Worm (Caenorhabditis elegans) whole organism, young adult: ENCODE measurements around the gene F26F4.5.

Experiments
- B0035.1 ChIP-seq: sonication (generic microtip); optimal IDR thresholded peaks from 2 replicates; lab custom pipeline; 2016; ENCODE audit warnings: missing genetic modification characterization, mild to moderate bottlenecking, missing compliant biosample characterization, missing genotype, missing genetic modification reagents
- B0261.1 ChIP-seq: sonication (generic microtip); optimal IDR thresholded peaks from 2 replicates; lab custom pipeline; 2016; ENCODE audit warnings: mild to moderate bottlenecking, missing genetic modification characterization, moderate library complexity, missing compliant biosample characterization
- B0336.3 ChIP-seq: fragments of 200-800 bp; sonication (Bioruptor generic); IDR thresholded peaks from 2 replicates; pipeline ENCODE4 v1.3.6; 2022; ENCODE audit warnings: missing genetic modification characterization, missing compliant biosample characterization
- C17E4.6 ChIP-seq: fragments of 200-800 bp; sonication (Bioruptor generic); IDR thresholded peaks from 2 replicates; pipeline ENCODE4 v1.3.6; 2022; ENCODE audit warnings: missing genetic modification reagents, missing genetic modification characterization, missing compliant biosample characterization
- F22D6.2 ChIP-seq: sonication (generic microtip); optimal IDR thresholded peaks from 2 replicates; lab custom pipeline; 2016; ENCODE audit warnings: mild to moderate bottlenecking, missing genetic modification characterization, missing compliant biosample characterization
- F33H1.4 ChIP-seq: fragments of 200-800 bp; sonication (Bioruptor generic); IDR thresholded peaks from 2 replicates; pipeline ENCODE4 v1.3.6; 2022; ENCODE audit warnings: missing genetic modification reagents, missing genetic modification characterization, missing compliant biosample characterization
- F49E8.2 ChIP-seq: sonication (generic microtip); optimal IDR thresholded peaks from 3 replicates; lab custom pipeline; 2017; ENCODE audit warnings: missing genetic modification characterization, mild to moderate bottlenecking, missing compliant biosample characterization, antibody characterized with exemption, moderate library complexity; ENCODE audit not compliant: insufficient read depth
- F52B5.7 ChIP-seq: sonication (generic microtip); optimal IDR thresholded peaks from 2 replicates; lab custom pipeline; 2016; ENCODE audit warnings: mild to moderate bottlenecking, missing genetic modification characterization, missing compliant biosample characterization
- Y53G8AR.9 ChIP-seq: fragments of 200-800 bp; sonication (Bioruptor generic); conservative IDR thresholded peaks from 2 replicates; pipeline ENCODE4 v1.3.6; 2022; ENCODE audit warnings: missing genetic modification reagents, missing genetic modification characterization, missing compliant biosample characterization
- Y56A3A.18 ChIP-seq: fragments of 200-800 bp; sonication (Bioruptor generic); IDR thresholded peaks from 2 replicates; pipeline ENCODE4 v1.3.6; 2022; ENCODE audit warnings: missing genetic modification reagents, missing genetic modification characterization, missing compliant biosample characterization
- ZK185.1 ChIP-seq: sonication (generic microtip); optimal IDR thresholded peaks from 2 replicates; lab custom pipeline; 2016; ENCODE audit warnings: mild to moderate bottlenecking, missing genetic modification characterization, missing compliant biosample characterization; ENCODE audit not compliant: poor library complexity, severe bottlenecking
- aptf-3 ChIP-seq: fragments of 200-800 bp; sonication (Bioruptor generic); IDR thresholded peaks from 2 replicates; pipeline ENCODE4 v1.3.6; 2022; ENCODE audit warnings: missing genetic modification characterization, missing compliant biosample characterization
- bed-2 ChIP-seq: fragments of 200-800 bp; sonication (Bioruptor generic); IDR thresholded peaks from 2 replicates; pipeline ENCODE4 v1.3.6; 2022; ENCODE audit warnings: missing genetic modification reagents, missing genetic modification characterization, missing compliant biosample characterization
- ceh-79 ChIP-seq: sonication (generic microtip); optimal IDR thresholded peaks from 2 replicates; lab custom pipeline; 2017; ENCODE audit warnings: mild to moderate bottlenecking, missing genetic modification characterization, missing compliant biosample characterization
- die-1 ChIP-seq: sonication (generic microtip); optimal IDR thresholded peaks from 2 replicates; lab custom pipeline; 2016; ENCODE audit warnings: missing genotype, mild to moderate bottlenecking, missing genetic modification characterization, missing compliant biosample characterization
- dox-1 ChIP-seq: fragments of 200-800 bp; sonication (Bioruptor generic); IDR thresholded peaks from 2 replicates; pipeline ENCODE4 v1.3.6; 2022; ENCODE audit warnings: missing genetic modification reagents, missing genetic modification characterization, missing compliant biosample characterization
- dpff-1 ChIP-seq: sonication (generic microtip); optimal IDR thresholded peaks from 2 replicates; lab custom pipeline; 2017; ENCODE audit warnings: mild to moderate bottlenecking, missing genetic modification characterization, missing compliant biosample characterization
- dpl-1 ChIP-seq: fragments of 150-350 bp; optimal IDR thresholded peaks from 2 replicates; lab custom pipeline; 2014; ENCODE audit warnings: missing biosample characterization, missing genetic modification reagents, missing genetic modification characterization
- efl-1 ChIP-seq: fragments of 150-350 bp; optimal IDR thresholded peaks from 2 replicates; lab custom pipeline; 2014; ENCODE audit warnings: missing biosample characterization, missing genetic modification reagents, missing genetic modification characterization
- egl-18 ChIP-seq: fragments of 200-800 bp; sonication (Bioruptor generic); IDR thresholded peaks from 2 replicates; pipeline ENCODE4 v1.3.6; 2022; ENCODE audit warnings: missing genetic modification reagents, missing genetic modification characterization, missing compliant biosample characterization
- ets-4 ChIP-seq: fragments of 200-800 bp; sonication (Bioruptor generic); optimal IDR thresholded peaks from 2 replicates; lab custom pipeline; 2018; ENCODE audit warnings: mild to moderate bottlenecking, missing genetic modification characterization, missing compliant biosample characterization
- gei-17 ChIP-seq: fragments of 200-800 bp; sonication (Bioruptor generic); optimal IDR thresholded peaks from 2 replicates; lab custom pipeline; 2018; ENCODE audit warnings: mild to moderate bottlenecking, missing genetic modification characterization, missing compliant biosample characterization
- hlh-26 ChIP-seq: fragments of 200-800 bp; sonication (Bioruptor generic); conservative IDR thresholded peaks from 2 replicates; pipeline ENCODE4 v1.3.6; 2022; ENCODE audit warnings: missing genetic modification reagents, missing genetic modification characterization, missing compliant biosample characterization
- hmg-20 ChIP-seq: fragments of 200-800 bp; sonication (Bioruptor generic); IDR thresholded peaks from 2 replicates; pipeline ENCODE4 v1.3.6; 2022; ENCODE audit warnings: missing genetic modification reagents, missing genetic modification characterization, missing compliant biosample characterization
- let-526 ChIP-seq: fragments of 200-800 bp; sonication (Bioruptor generic); IDR thresholded peaks from 2 replicates; pipeline ENCODE4 v1.3.6; 2022; ENCODE audit warnings: missing genetic modification reagents, missing genetic modification characterization, missing compliant biosample characterization
- lin-26 ChIP-seq: fragments of 200-800 bp; sonication (Bioruptor generic); IDR thresholded peaks from 2 replicates; pipeline ENCODE4 v1.3.6; 2022; ENCODE audit warnings: missing genetic modification reagents, missing genetic modification characterization, missing compliant biosample characterization
- lir-1 ChIP-seq: fragments of 200-800 bp; sonication (Bioruptor generic); conservative IDR thresholded peaks from 2 replicates; pipeline ENCODE4 v1.3.6; 2022; ENCODE audit warnings: missing genetic modification reagents, missing genetic modification characterization, missing compliant biosample characterization
- lsl-1 ChIP-seq: fragments of 200-800 bp; sonication (Bioruptor generic); optimal IDR thresholded peaks from 2 replicates; lab custom pipeline; 2018; ENCODE audit warnings: mild to moderate bottlenecking, missing genetic modification characterization, moderate library complexity, missing compliant biosample characterization
- lsy-27 ChIP-seq: sonication (generic microtip); optimal IDR thresholded peaks from 2 replicates; lab custom pipeline; 2017; ENCODE audit warnings: missing genetic modification characterization, mild to moderate bottlenecking, missing compliant biosample characterization, antibody characterized with exemption, missing genotype, borderline replicate concordance; ENCODE audit not compliant: insufficient read depth
- madf-6 ChIP-seq: fragments of 200-800 bp; sonication (Bioruptor generic); IDR thresholded peaks from 2 replicates; pipeline ENCODE4 v1.3.6; 2022; ENCODE audit warnings: missing genetic modification reagents, missing genetic modification characterization, missing compliant biosample characterization
- mel-28 ChIP-seq: sonication (generic microtip); optimal IDR thresholded peaks from 2 replicates; lab custom pipeline; 2016; ENCODE audit warnings: borderline replicate concordance, mild to moderate bottlenecking, missing genetic modification characterization, missing compliant biosample characterization
- mxl-1 ChIP-seq: sonication (generic microtip); optimal IDR thresholded peaks from 2 replicates; lab custom pipeline; 2016; ENCODE audit warnings: missing genetic modification characterization, missing compliant biosample characterization
- nfya-2 ChIP-seq: fragments of 200-800 bp; sonication (Bioruptor generic); IDR thresholded peaks from 2 replicates; pipeline ENCODE4 v1.3.6; 2022; ENCODE audit warnings: missing genetic modification reagents, missing genetic modification characterization, missing compliant biosample characterization
- sea-2 ChIP-seq: fragments of 200-800 bp; sonication (Bioruptor generic); IDR thresholded peaks from 2 replicates; pipeline ENCODE4 v1.3.6; 2022; ENCODE audit warnings: missing genetic modification characterization, missing compliant biosample characterization
- sptf-2 ChIP-seq: fragments of 200-800 bp; sonication (Bioruptor generic); optimal IDR thresholded peaks from 2 replicates; lab custom pipeline; 2018; ENCODE audit warnings: mild to moderate bottlenecking, missing genetic modification characterization, missing compliant biosample characterization
- tbx-9 ChIP-seq: sonication (generic microtip); optimal IDR thresholded peaks from 2 replicates; lab custom pipeline; 2016; ENCODE audit warnings: borderline replicate concordance, missing genetic modification characterization, inconsistent platforms, missing compliant biosample characterization
- unc-130 ChIP-seq: sonication (generic microtip); optimal IDR thresholded peaks from 2 replicates; lab custom pipeline; 2016; ENCODE audit warnings: missing genetic modification reagents, missing genetic modification characterization, missing compliant biosample characterization
- xnd-1 ChIP-seq: sonication (generic microtip); optimal IDR thresholded peaks from 2 replicates; lab custom pipeline; 2016; ENCODE audit warnings: missing genotype, missing genetic modification reagents, missing genetic modification characterization, missing compliant biosample characterization
- zfh-2 ChIP-seq: fragments of 200-800 bp; sonication (Bioruptor generic); conservative IDR thresholded peaks from 2 replicates; pipeline ENCODE4 v1.3.6; 2022; ENCODE audit warnings: missing genetic modification reagents, missing genetic modification characterization, missing compliant biosample characterization
- ztf-22 ChIP-seq: fragments of 200-800 bp; sonication (Bioruptor generic); optimal IDR thresholded peaks from 2 replicates; lab custom pipeline; 2018; ENCODE audit warnings: mild to moderate bottlenecking, missing genetic modification characterization, moderate library complexity, missing compliant biosample characterization
- ztf-6 ChIP-seq: fragments of 200-800 bp; sonication (Bioruptor generic); IDR thresholded peaks from 2 replicates; pipeline ENCODE4 v1.3.6; 2022; ENCODE audit warnings: missing genetic modification reagents, missing genetic modification characterization, missing compliant biosample characterization

F26F4.5 gene

ce11 chrIII:4856992-4857391 is 34.1 kb downstream of the F26F4.5 start:
- TF ChIP-seq C17E4.6 (GFP tag; lab: Robert Waterston, UW) (no peak), B0035.1 (tag; lab: Kevin White, UChicago) (no peak), ceh-79 (tag; lab: Kevin White, UChicago) (no peak), B0261.1 (tag; lab: Kevin White, UChicago) (no peak), egl-18 (GFP tag; lab: Robert Waterston, UW) (no peak), xnd-1 (tag; lab: Kevin White, UChicago) (no peak), Y56A3A.18 (GFP tag; lab: Robert Waterston, UW) (no peak), hlh-26 (GFP tag; lab: Robert Waterston, UW) (no peak), tbx-9 (tag; lab: Kevin White, UChicago) (no peak), B0336.3 (GFP tag; lab: Robert Waterston, UW) (no peak)

- no peak for TF ChIP-seq Y53G8AR.9 (GFP tag; lab: Robert Waterston, UW)
- peak; percentile 88 for TF ChIP-seq lsl-1
- TF ChIP-seq efl-1 (GFP tag; lab: Kevin White, UChicago), result no peak
- TF ChIP-seq B0035.1 (tag; lab: Kevin White, UChicago), result no peak
- no peak for TF ChIP-seq bed-2 (GFP tag; lab: Robert Waterston, UW)
- TF ChIP-seq nfya-2, result no peak
- no peak for TF ChIP-seq hmg-20 (GFP tag; lab: Robert Waterston, UW)
- TF ChIP-seq F52B5.7 (tag; lab: Kevin White, UChicago), result no peak
- peak; percentile 14 for TF ChIP-seq xnd-1 (tag; lab: Kevin White, UChicago)
- no peak for TF ChIP-seq dpff-1 (tag; lab: Kevin White, UChicago)
- TF ChIP-seq aptf-3 (GFP tag; lab: Robert Waterston, UW), result no peak
- TF ChIP-seq lir-1 (GFP tag; lab: Robert Waterston, UW), result no peak
- TF ChIP-seq dox-1, result no peak
- no peak for TF ChIP-seq ets-4 (GFP tag; lab: Kevin White, UChicago)
- TF ChIP-seq dpl-1 (GFP tag; lab: Kevin White, UChicago), result no peak
- no peak for TF ChIP-seq zfh-2 (GFP tag; lab: Robert Waterston, UW)
- no peak for TF ChIP-seq ztf-6 (GFP tag; lab: Robert Waterston, UW)
- TF ChIP-seq sea-2 (GFP tag; lab: Robert Waterston, UW), result no peak
- no peak for TF ChIP-seq ztf-22 (GFP tag; lab: Kevin White, UChicago)
- TF ChIP-seq mxl-1 (tag; lab: Kevin White, UChicago), result no peak
- no peak for TF ChIP-seq F22D6.2 (tag; lab: Kevin White, UChicago)
- peak; percentile 73; the same call in 1 of the 2 replicates for TF ChIP-seq madf-6 (GFP tag; lab: Robert Waterston, UW)
- TF ChIP-seq let-526, result no peak
- no peak for TF ChIP-seq sptf-2 (GFP tag; lab: Kevin White, UChicago)
- TF ChIP-seq F49E8.2, result no peak
- no peak for TF ChIP-seq lsy-27
- TF ChIP-seq F33H1.4 (GFP tag; lab: Robert Waterston, UW), result peak; percentile 75
- no peak for TF ChIP-seq ZK185.1
- TF ChIP-seq unc-130 (GFP tag; lab: Kevin White, UChicago), result peak; percentile 25
Observed at ce11 chrIII:4856109-4856508, 34.9 kb downstream of the F26F4.5 start, which contains the start of gene C35D10.7. C35D10.7 (plus strand) TSS chrIII:4856193.

- TF ChIP-seq xnd-1 (tag; lab: Kevin White, UChicago), result no peak
- TF ChIP-seq die-1 (tag; lab: Kevin White, UChicago), result no peak
- no peak for TF ChIP-seq lin-26 (GFP tag; lab: Robert Waterston, UW)
- TF ChIP-seq efl-1 (GFP tag; lab: Kevin White, UChicago), result no peak
- TF ChIP-seq dpl-1 (GFP tag; lab: Kevin White, UChicago), result no peak
- no peak for TF ChIP-seq B0336.3 (GFP tag; lab: Robert Waterston, UW)
- no peak for TF ChIP-seq Y56A3A.18 (GFP tag; lab: Robert Waterston, UW)
- no peak for TF ChIP-seq gei-17 (GFP tag; lab: Kevin White, UChicago)
- TF ChIP-seq mel-28 (tag; lab: Kevin White, UChicago), result no peak
Observed at ce11 chrIII:4854918-4855317, 36.1 kb downstream of the F26F4.5 start, which contains the start of gene C35D10.8. C35D10.8 (plus strand) TSS chrIII:4855218.
